Worm (Caenorhabditis elegans) whole organism, early embryonic: ENCODE data around the gene ins-12.

Experiments
- aly-1 ChIP-seq: sonication (generic microtip); optimal IDR thresholded peaks from 2 replicates; lab custom pipeline; 2016; ENCODE audit warnings: missing genetic modification characterization, missing compliant biosample characterization
- ama-1 ChIP-seq: fragments of 150-350 bp; optimal IDR thresholded peaks from 2 replicates; lab custom pipeline; 2014
- ets-7 ChIP-seq: sonication (generic microtip); optimal IDR thresholded peaks from 2 replicates; lab custom pipeline; 2016; ENCODE audit warnings: missing genotype, missing genetic modification characterization, missing compliant biosample characterization
- tbx-11 ChIP-seq: fragments of 200-800 bp; sonication (Bioruptor generic); IDR thresholded peaks from 2 replicates; pipeline ENCODE4 v1.3.6; 2022; ENCODE audit warnings: missing genetic modification characterization, missing compliant biosample characterization

DNA sequence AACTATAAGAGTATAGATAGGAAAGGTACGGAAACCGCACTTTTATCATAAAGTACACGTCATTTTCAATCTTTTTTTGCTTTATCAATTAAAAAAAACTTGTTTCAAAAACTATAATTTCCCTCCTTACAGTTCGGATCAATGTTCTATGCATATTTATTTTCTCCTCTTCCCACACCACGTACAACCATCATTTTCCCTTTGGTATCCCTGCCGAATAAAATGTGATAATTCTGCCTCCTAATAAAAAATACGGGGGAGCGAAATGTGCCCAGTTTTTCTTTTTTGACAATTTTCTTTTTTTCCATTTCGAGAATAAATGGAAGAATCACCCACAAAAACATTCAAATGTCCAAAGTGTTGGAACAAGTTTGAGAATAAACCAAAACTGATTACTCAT lies 38.9 kb upstream of the ins-12 start, which contains the start of gene ZK177.3:
- TF ChIP-seq ama-1 (lab: Kevin White, UChicago) (no peak), ets-7 (tag; lab: Kevin White, UChicago) (no peak), tbx-11 (GFP tag; lab: Robert Waterston, UW) (no peak), aly-1 (tag; lab: Kevin White, UChicago) (no peak)
